Worm (Caenorhabditis elegans): Measurements from ENCODE around the gene scl-25.
A peak's percentile ranks its signal among the peaks of the same experiment; 100 is the strongest.

The scl-25 gene

DNA sequence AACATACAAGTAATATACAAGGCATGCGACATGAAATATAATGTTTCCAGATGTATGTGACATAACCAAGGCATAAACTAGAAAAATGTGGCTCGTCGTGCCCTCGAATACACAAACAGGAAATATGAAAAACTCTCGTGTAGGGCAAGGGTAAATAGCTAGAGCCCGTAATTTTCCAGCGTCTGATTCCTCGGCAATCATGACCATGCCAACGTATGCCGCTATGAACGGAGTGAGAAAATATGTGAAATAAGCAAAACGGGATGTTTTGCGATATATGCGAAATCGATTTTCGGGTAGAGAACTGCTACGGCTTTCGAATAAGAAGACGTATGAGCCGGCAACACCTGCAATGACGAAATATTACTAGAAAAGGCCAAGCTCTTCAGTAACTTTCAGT, at the start of gene scl-25:
Gene scl-25 (plus strand): TSS at position 301 of the 400 bp plus-strand sequence.
- TF ChIP-seq unc-62 (GFP tag; optimal IDR thresholded peaks at IDR 0.05 in 1 of 2) (peak in 1 of 2 experiments; percentile 47), unc-62 (tag; optimal IDR thresholded peaks at IDR 0.05) (no peak), madf-5 (GFP tag; IDR thresholded peaks at IDR 0.05) (no peak), nhr-48 (tag; optimal IDR thresholded peaks at IDR 0.05) (no peak), ceh-20 (GFP tag; IDR thresholded peaks at IDR 0.05) (no peak)

ce11 chrV:17177967-17178366, 47.5 kb upstream of the scl-25 start, which contains the start of gene srsx-1:
Gene srsx-1 (minus strand): TSS chrV:17178067.
- no peak for TF ChIP-seq nhr-41 (GFP tag; IDR thresholded peaks at IDR 0.05)
- no peak for TF ChIP-seq fkh-10 (GFP tag; optimal IDR thresholded peaks at IDR 0.05)
- TF ChIP-seq dve-1 (tag; optimal IDR thresholded peaks at IDR 0.05; ENCODE audit: insufficient read depth), result no peak
- no peak for TF ChIP-seq R02D3.7 (tag; optimal IDR thresholded peaks at IDR 0.05)
- TF ChIP-seq F37D6.2 (tag; optimal IDR thresholded peaks at IDR 0.05), result no peak
- TF ChIP-seq pha-4 (GFP tag; IDR thresholded peaks at IDR 0.05), result no peak
- TF ChIP-seq pha-4 (tag; optimal IDR thresholded peaks at IDR 0.05), result no peak
- no peak for TF ChIP-seq lin-15B (tag; optimal IDR thresholded peaks at IDR 0.05)
- TF ChIP-seq spr-1 (tag; optimal IDR thresholded peaks at IDR 0.05), result no peak

DNA sequence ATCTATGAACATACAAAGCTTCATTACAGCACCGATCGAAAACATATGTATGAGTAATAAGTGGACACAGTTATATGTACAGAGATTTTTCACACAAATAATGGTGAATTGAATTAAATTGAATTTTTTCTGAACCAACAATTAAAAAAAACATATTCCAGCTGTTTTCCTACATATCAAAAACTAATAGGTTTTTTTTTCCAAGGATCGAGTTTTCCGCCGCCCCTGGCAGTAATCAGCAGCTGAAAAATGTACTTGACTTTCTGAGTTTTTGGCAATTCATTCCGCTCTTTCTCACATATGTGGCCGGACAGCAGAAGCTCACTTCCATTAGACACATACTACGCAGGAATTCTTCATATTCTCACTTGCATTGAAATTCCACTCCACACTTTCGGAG, 47.0 kb upstream of the scl-25 start, which contains the start of gene srh-174:
Gene srh-174 (plus strand): TSS at position 301 of the 400 bp plus-strand sequence.
- no peak for TF ChIP-seq ceh-44 (GFP tag; IDR thresholded peaks at IDR 0.05)
- no peak for TF ChIP-seq nhr-10 (tag; optimal IDR thresholded peaks at IDR 0.05)
- no peak for TF ChIP-seq arid-1 (GFP tag; conservative IDR thresholded peaks at IDR 0.05)

ce11 chrV:17182045-17182444, 43.4 kb upstream of the scl-25 start, which contains the start of gene srh-159:
Gene srh-159 (plus strand): TSS chrV:17182345.
- TF ChIP-seq mxl-3 (GFP tag; optimal IDR thresholded peaks at IDR 0.05) (no peak), daf-12 (tag; optimal IDR thresholded peaks at IDR 0.05) (no peak), F26F4.8 (GFP tag; conservative IDR thresholded peaks at IDR 0.05) (no peak), nhr-42 (GFP tag; IDR thresholded peaks at IDR 0.05) (no peak), vab-7 (GFP tag; IDR thresholded peaks at IDR 0.05) (no peak), ceh-82 (tag; optimal IDR thresholded peaks at IDR 0.05) (no peak), snpc-1.2 (GFP tag; IDR thresholded peaks at IDR 0.05) (no peak), Y48G9A.11 (GFP tag; IDR thresholded peaks at IDR 0.05) (no peak), pha-4 (GFP tag; IDR thresholded peaks at IDR 0.05) (no peak), pha-4 (tag; optimal IDR thresholded peaks at IDR 0.05) (no peak), mdt-29 (GFP tag; IDR thresholded peaks at IDR 0.05) (no peak), lin-13 (GFP tag; optimal IDR thresholded peaks at IDR 0.05) (no peak), unc-130 (GFP tag; optimal IDR thresholded peaks at IDR 0.05) (no peak), fkh-10 (GFP tag; optimal IDR thresholded peaks at IDR 0.05) (no peak), hif-1 (tag; optimal IDR thresholded peaks at IDR 0.05) (no peak), ZK546.5 (tag; optimal IDR thresholded peaks at IDR 0.05) (no peak), aly-2 (tag; optimal IDR thresholded peaks at IDR 0.05) (no peak), zag-1 (tag; optimal IDR thresholded peaks at IDR 0.05) (no peak), spr-3 (GFP tag; optimal IDR thresholded peaks at IDR 0.05) (no peak), set-16 (GFP tag; IDR thresholded peaks at IDR 0.05) (no peak)

DNA sequence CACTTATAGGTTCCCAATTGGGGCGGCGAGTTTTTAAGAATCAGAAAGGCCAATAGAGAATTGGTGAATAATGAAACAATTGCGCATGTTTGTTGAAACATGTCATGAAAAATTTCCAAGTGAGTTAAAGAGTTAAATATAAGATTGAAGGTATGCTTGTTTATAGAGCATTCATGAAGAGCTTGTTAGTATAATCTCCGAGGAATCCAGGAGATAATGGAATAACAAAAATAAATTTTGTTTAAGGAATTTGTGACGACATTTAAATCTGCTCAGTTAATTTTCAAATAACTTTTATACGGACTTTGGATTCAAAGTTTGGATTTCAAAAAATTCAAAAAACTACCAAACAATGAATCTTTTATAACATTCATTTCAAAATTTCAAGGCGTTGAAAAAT, 35.1 kb upstream of the scl-25 start, which contains the start of gene str-199:
Gene str-199 (minus strand): TSS at position 101 of the 400 bp plus-strand sequence.
- TF ChIP-seq ceh-20 (GFP tag; IDR thresholded peaks at IDR 0.05) (no peak), zip-2 (tag; optimal IDR thresholded peaks at IDR 0.05) (no peak), dmd-9 (GFP tag; IDR thresholded peaks at IDR 0.05) (no peak)

Data from whole organism, L4 larva.